Worm (Caenorhabditis elegans): ENCODE results near the gene M04B2.7.

DNA sequence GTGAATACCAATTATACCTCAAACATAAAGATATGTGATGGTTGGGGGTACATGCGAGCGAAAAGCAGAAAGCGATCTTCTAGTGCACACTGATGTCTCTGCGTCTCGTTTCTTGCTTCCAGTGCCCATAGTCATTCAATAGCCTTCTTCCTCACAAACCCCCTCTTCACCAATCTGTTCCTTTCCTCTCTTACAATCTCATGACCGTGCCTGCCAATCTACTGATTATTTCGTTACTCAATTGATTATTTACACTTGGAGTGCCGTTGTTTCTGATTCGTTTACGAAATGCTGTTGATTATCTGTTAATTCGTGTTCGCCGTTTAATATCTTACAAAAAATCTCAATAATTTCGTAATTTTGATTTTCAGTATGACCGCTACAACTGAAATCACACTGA, 36.3 kb upstream of the M04B2.7 start:
- TF ChIP-seq him-1 (tag; optimal IDR thresholded peaks at IDR 0.05), result no peak
- TF ChIP-seq W03F9.2 (tag; optimal IDR thresholded peaks at IDR 0.05), result no peak
